Fruit fly (Drosophila melanogaster) whole organism, embryonic: ENCODE results near the gene CG4297.

Experiments
- CG10209 ChIP-seq: fragments of 200-800 bp; sonication (Bioruptor generic); optimal IDR thresholded peaks from 3 replicates; lab custom pipeline; 2017; ENCODE audit warnings: missing biosample characterization, mild to moderate bottlenecking, missing genetic modification characterization, missing genetic modification reagents
- CG10979 ChIP-seq: fragments of 200-800 bp; sonication (Bioruptor generic); optimal IDR thresholded peaks from 2 replicates; lab custom pipeline; 2018; ENCODE audit warnings: missing biosample characterization, mild to moderate bottlenecking, missing genetic modification characterization, moderate library complexity
- CG12155 ChIP-seq: fragments of 200-800 bp; sonication (Bioruptor generic); optimal IDR thresholded peaks from 3 replicates; lab custom pipeline; 2016; ENCODE audit warnings: missing biosample characterization, missing genetic modification characterization
- CG12391 ChIP-seq: fragments of 200-800 bp; sonication (Bioruptor generic); optimal IDR thresholded peaks from 3 replicates; lab custom pipeline; 2018; ENCODE audit warnings: missing biosample characterization, mild to moderate bottlenecking, missing genetic modification characterization, moderate library complexity
- CG13287 ChIP-seq: fragments of 200-800 bp; sonication (Bioruptor generic); IDR thresholded peaks from 2 replicates; pipeline ENCODE4 v1.3.6; 2022; ENCODE audit warnings: missing biosample characterization, missing genetic modification characterization; ENCODE audit not compliant: partially characterized antibody
- CG17568 ChIP-seq: fragments of 200-800 bp; sonication (Bioruptor generic); optimal IDR thresholded peaks from 2 replicates; lab custom pipeline; 2018; ENCODE audit warnings: missing biosample characterization, mild to moderate bottlenecking, missing genetic modification characterization, moderate library complexity
- CG17912 ChIP-seq: fragments of 200-800 bp; sonication (Bioruptor generic); optimal IDR thresholded peaks from 2 replicates; lab custom pipeline; 2018; ENCODE audit warnings: missing biosample characterization, mild to moderate bottlenecking, missing genetic modification characterization
- CG2202 ChIP-seq: fragments of 200-800 bp; sonication (Bioruptor generic); optimal IDR thresholded peaks from 2 replicates; lab custom pipeline; 2018; ENCODE audit warnings: missing biosample characterization, mild to moderate bottlenecking, missing genetic modification characterization
- CG32767 ChIP-seq: fragments of 200-800 bp; sonication (Bioruptor generic); IDR thresholded peaks from 2 replicates; pipeline ENCODE4 v1.3.6; 2022; ENCODE audit warnings: missing biosample characterization, missing genetic modification characterization
- CG5953 ChIP-seq: fragments of 200-800 bp; sonication (Bioruptor generic); IDR thresholded peaks from 2 replicates; pipeline ENCODE4 v1.3.6; 2022; ENCODE audit warnings: missing biosample characterization, missing genetic modification characterization
- CG7745 ChIP-seq: fragments of 200-800 bp; sonication (Bioruptor generic); optimal IDR thresholded peaks from 2 replicates; lab custom pipeline; 2018; ENCODE audit warnings: missing biosample characterization, mild to moderate bottlenecking, missing genetic modification characterization, moderate library complexity
- CG8290 ChIP-seq, 3 experiments: fragments of 200-800 bp; sonication (Bioruptor generic); optimal IDR thresholded peaks; 2 replicates each; lab custom pipeline; 2016 to 2019; ENCODE audit warnings: missing biosample characterization in 3 of 3, missing genetic modification characterization in 3 of 3, mild to moderate bottlenecking in 2 of 3, moderate library complexity in 1 of 3
- CG8765 ChIP-seq: fragments of 200-800 bp; sonication (Bioruptor generic); IDR thresholded peaks from 2 replicates; pipeline ENCODE4 v1.3.6; 2022; ENCODE audit warnings: missing biosample characterization, missing genetic modification characterization
- CG9609 ChIP-seq: fragments of 200-800 bp; sonication (Bioruptor generic); optimal IDR thresholded peaks from 3 replicates; lab custom pipeline; 2016; ENCODE audit warnings: missing biosample characterization, missing genetic modification characterization
- CoRest ChIP-seq: fragments of 200-800 bp; sonication (Bioruptor generic); optimal IDR thresholded peaks from 3 replicates; lab custom pipeline; 2018; ENCODE audit warnings: missing biosample characterization, mild to moderate bottlenecking, missing genetic modification characterization, moderate library complexity
- Gug ChIP-seq: fragments of 200-800 bp; sonication (Bioruptor generic); IDR thresholded peaks from 4 replicates; pipeline ENCODE4 v1.3.6; 2022; ENCODE audit warnings: missing biosample characterization, missing genetic modification characterization
- H2.0 ChIP-seq: fragments of 200-800 bp; sonication (Bioruptor generic); IDR thresholded peaks from 2 replicates; pipeline ENCODE4 v1.3.6; 2022; ENCODE audit warnings: missing biosample characterization, missing genetic modification characterization
- HLH4C ChIP-seq: fragments of 200-800 bp; sonication (Bioruptor generic); IDR thresholded peaks from 3 replicates; pipeline ENCODE4 v1.3.6; 2022; ENCODE audit warnings: missing biosample characterization, missing genetic modification characterization; ENCODE audit not compliant: partially characterized antibody
- Jarid2 ChIP-seq: fragments of 200-800 bp; sonication (Bioruptor generic); optimal IDR thresholded peaks from 3 replicates; lab custom pipeline; 2017; ENCODE audit warnings: mild to moderate bottlenecking, missing biosample characterization, missing genetic modification reagents, missing genetic modification characterization
- Lpt ChIP-seq: fragments of >200 bp; optimal IDR thresholded peaks from 2 replicates; lab custom pipeline; 2018; ENCODE audit warnings: missing biosample characterization, missing genetic modification characterization
- Mrtf ChIP-seq: fragments of 200-800 bp; sonication (Bioruptor generic); IDR thresholded peaks from 3 replicates; pipeline ENCODE4 v1.3.6; 2022; ENCODE audit warnings: missing biosample characterization, missing genetic modification characterization
- NC2α ChIP-seq: fragments of 200-800 bp; sonication (Bioruptor generic); optimal IDR thresholded peaks from 2 replicates; lab custom pipeline; 2016; ENCODE audit warnings: missing biosample characterization, missing genetic modification characterization
- Opbp ChIP-seq: fragments of 200-800 bp; sonication (Bioruptor generic); IDR thresholded peaks from 3 replicates; pipeline ENCODE4 v1.3.6; 2022; ENCODE audit warnings: missing biosample characterization, missing genetic modification characterization; ENCODE audit not compliant: partially characterized antibody
- Rfx ChIP-seq: fragments of 200-800 bp; sonication (Bioruptor generic); IDR thresholded peaks from 2 replicates; pipeline ENCODE4 v1.3.6; 2022; ENCODE audit warnings: missing biosample characterization, missing genetic modification characterization
- Sin3A ChIP-seq: fragments of >200 bp; optimal IDR thresholded peaks from 2 replicates; lab custom pipeline; 2018
- Sry-β ChIP-seq: fragments of 200-800 bp; sonication (Bioruptor generic); optimal IDR thresholded peaks from 2 replicates; lab custom pipeline; 2018; ENCODE audit warnings: missing biosample characterization, mild to moderate bottlenecking, missing genetic modification characterization, moderate library complexity
- Usf ChIP-seq: fragments of 200-800 bp; sonication (Bioruptor generic); optimal IDR thresholded peaks from 2 replicates; lab custom pipeline; 2017; ENCODE audit warnings: missing genotype, missing biosample characterization, missing genetic modification characterization
- ac ChIP-seq: fragments of 200-800 bp; sonication (Bioruptor generic); optimal IDR thresholded peaks from 3 replicates; lab custom pipeline; 2017; ENCODE audit warnings: missing biosample characterization, mild to moderate bottlenecking, missing genetic modification characterization
- chinmo ChIP-seq: fragments of 200-800 bp; sonication (Bioruptor generic); IDR thresholded peaks from 4 replicates; pipeline ENCODE4 v1.3.6; 2022; ENCODE audit warnings: missing biosample characterization, missing genetic modification characterization; ENCODE audit not compliant: partially characterized antibody
- crc ChIP-seq: fragments of 200-800 bp; sonication (Bioruptor generic); optimal IDR thresholded peaks from 2 replicates; lab custom pipeline; 2016; ENCODE audit warnings: missing biosample characterization, missing genetic modification characterization
- cwo ChIP-seq: fragments of 200-800 bp; sonication (Bioruptor generic); optimal IDR thresholded peaks from 3 replicates; lab custom pipeline; 2017; ENCODE audit warnings: missing biosample characterization, missing genetic modification characterization, mild to moderate bottlenecking, moderate library complexity, missing genetic modification reagents
- dm ChIP-seq: fragments of 200-800 bp; sonication (Bioruptor generic); optimal IDR thresholded peaks from 3 replicates; lab custom pipeline; 2016; ENCODE audit warnings: missing biosample characterization, missing genetic modification characterization
- dmrt99B ChIP-seq: fragments of 200-800 bp; sonication (Bioruptor generic); optimal IDR thresholded peaks from 2 replicates; lab custom pipeline; 2018; ENCODE audit warnings: missing biosample characterization, mild to moderate bottlenecking, missing genetic modification characterization, moderate library complexity
- fd3F ChIP-seq: fragments of 200-800 bp; sonication (Bioruptor generic); optimal IDR thresholded peaks from 2 replicates; lab custom pipeline; 2018; ENCODE audit warnings: missing biosample characterization, mild to moderate bottlenecking, missing genetic modification characterization, moderate library complexity
- fu2 ChIP-seq: fragments of 200-800 bp; sonication (Bioruptor generic); optimal IDR thresholded peaks from 2 replicates; lab custom pipeline; 2016; ENCODE audit warnings: missing biosample characterization, missing genetic modification characterization
- gce ChIP-seq: fragments of 200-800 bp; sonication (Bioruptor generic); IDR thresholded peaks from 3 replicates; pipeline ENCODE4 v1.3.6; 2022; ENCODE audit warnings: missing biosample characterization, missing genetic modification characterization
- ind ChIP-seq: fragments of 200-800 bp; sonication (Bioruptor generic); optimal IDR thresholded peaks from 3 replicates; lab custom pipeline; 2016; ENCODE audit warnings: missing biosample characterization, missing genetic modification characterization
- kni ChIP-seq: fragments of 200-800 bp; sonication (Bioruptor generic); optimal IDR thresholded peaks from 3 replicates; lab custom pipeline; 2017; ENCODE audit warnings: mild to moderate bottlenecking, missing biosample characterization, missing genetic modification reagents, missing genetic modification characterization
- lov ChIP-seq, 2 experiments: fragments of 200-800 bp in 1 of 2; fragments of >200 bp in 1 of 2; sonication (Bioruptor generic) in 1 of 2; IDR thresholded peaks in 1 of 2; optimal IDR thresholded peaks in 1 of 2; 2 replicates in 1 of 2; 3 replicates in 1 of 2; pipeline versions ENCODE4 v1.3.6 to Lab custom; 2017 to 2022; ENCODE audit warnings: missing biosample characterization in 1 of 2, missing genetic modification characterization in 1 of 2
- luna ChIP-seq: fragments of 200-800 bp; sonication (Bioruptor generic); optimal IDR thresholded peaks from 2 replicates; lab custom pipeline; 2016; ENCODE audit warnings: missing biosample characterization, missing genetic modification characterization
- mam ChIP-seq: fragments of 200-800 bp; sonication (Bioruptor generic); optimal IDR thresholded peaks from 3 replicates; lab custom pipeline; 2016; ENCODE audit warnings: missing biosample characterization, missing genetic modification characterization
- pan ChIP-seq, 4 experiments: fragments of >200 bp in 3 of 4; fragments of 200-800 bp in 1 of 4; sonication (Bioruptor generic) in 1 of 4; optimal IDR thresholded peaks in 3 of 4; IDR thresholded peaks in 1 of 4; 2 replicates each; pipeline versions ENCODE4 v1.3.6 to Lab custom; 2017 to 2022; ENCODE audit warnings: missing biosample characterization in 2 of 4, missing genetic modification characterization in 2 of 4, mixed read lengths in 1 of 4
- pfk ChIP-seq: fragments of 200-800 bp; sonication (Bioruptor generic); optimal IDR thresholded peaks from 2 replicates; lab custom pipeline; 2018; ENCODE audit warnings: missing biosample characterization, mild to moderate bottlenecking, missing genetic modification characterization, moderate library complexity
- repo ChIP-seq: fragments of 200-800 bp; sonication (Bioruptor generic); optimal IDR thresholded peaks from 2 replicates; lab custom pipeline; 2016; ENCODE audit warnings: missing biosample characterization, missing genetic modification characterization
- schlank ChIP-seq: fragments of 200-800 bp; sonication (Bioruptor generic); optimal IDR thresholded peaks from 2 replicates; lab custom pipeline; 2018; ENCODE audit warnings: missing biosample characterization, mild to moderate bottlenecking, missing genetic modification characterization
- sd ChIP-seq: fragments of 200-800 bp; sonication (Bioruptor generic); optimal IDR thresholded peaks from 3 replicates; lab custom pipeline; 2018; ENCODE audit warnings: missing biosample characterization, mild to moderate bottlenecking, missing genetic modification characterization, moderate library complexity
- slp2 ChIP-seq: fragments of 200-800 bp; sonication (Bioruptor generic); optimal IDR thresholded peaks from 2 replicates; lab custom pipeline; 2016; ENCODE audit warnings: missing biosample characterization, missing genetic modification characterization
- vfl ChIP-seq: fragments of 200-800 bp; sonication (Bioruptor generic); optimal IDR thresholded peaks from 2 replicates; lab custom pipeline; 2016; ENCODE audit warnings: missing biosample characterization, missing genetic modification characterization
- yki ChIP-seq: fragments of >200 bp; optimal IDR thresholded peaks from 3 replicates; lab custom pipeline; 2018

The CG4297 gene

dm6 chr2L:485825-486240, 13.8 kb upstream of the CG4297 start (continued):
- TF ChIP-seq CoRest (tag; lab: Kevin White, UChicago) (peak; percentile 60), HLH4C (no peak), dmrt99B (tag; lab: Kevin White, UChicago) (peak; percentile 84), ind (GFP tag; lab: Kevin White, UChicago) (peak; percentile 36), slp2 (peak; percentile 74), yki (lab: Kevin White, UChicago) (no peak), H2.0 (GFP tag; lab: Robert Waterston, UW) (peak; percentile 49), Mrtf (peak; percentile 62; the same call in 1 of the 3 replicates), pan (optimal IDR thresholded peaks at IDR 0.05; lab: Kevin White, UChicago) (no peak), pan (GFP tag; optimal IDR thresholded peaks at IDR 0.05 in 1 of 2, IDR thresholded peaks at IDR 0.05 in 1 of 2) (peak in 1 of 2 experiments; percentile 81), CG17568 (GFP tag; lab: Kevin White, UChicago) (peak; percentile 96), gce (GFP tag; lab: Robert Waterston, UW) (peak; percentile 95), sd (tag; lab: Kevin White, UChicago) (peak; percentile 82), schlank (tag; lab: Kevin White, UChicago) (peak; percentile 91), CG5953 (GFP tag; lab: Robert Waterston, UW) (peak; percentile 90), CG13287 (GFP tag; lab: Robert Waterston, UW) (no peak), CG10209 (GFP tag; lab: Kevin White, UChicago) (peak; percentile 94), CG8290 (GFP tag; optimal IDR thresholded peaks at IDR 0.05; lab: Kevin White, UChicago) (peak; percentile 88), CG8290 (tag; optimal IDR thresholded peaks at IDR 0.05; lab: Kevin White, UChicago) (peak; percentile 96), Usf (GFP tag; lab: Kevin White, UChicago) (peak; percentile 45), mam (peak; percentile 63), Jarid2 (GFP tag; lab: Kevin White, UChicago) (peak; percentile 73), fd3F (peak; percentile 58), CG9609 (GFP tag; lab: Kevin White, UChicago) (peak; percentile 86), crc (peak; percentile 53), cwo (peak; percentile 79), kni (GFP tag; lab: Kevin White, UChicago) (peak; percentile 99), dm (peak; percentile 73), CG10979 (peak; percentile 52), NC2α (GFP tag; lab: Kevin White, UChicago) (peak; percentile 86), Gug (GFP tag; lab: Robert Waterston, UW) (peak; percentile 23; the same call in 1 of the 4 replicates), luna (GFP tag; lab: Kevin White, UChicago) (peak; percentile 42), pfk (GFP tag; lab: Kevin White, UChicago) (peak; percentile 83), repo (GFP tag; lab: Kevin White, UChicago) (peak; percentile 79), CG8765 (GFP tag; lab: Robert Waterston, UW) (no peak), Rfx (peak; percentile 77), chinmo (0 out of 4 replicates have a peak, but pooled peaks have one; percentile 27), fu2 (GFP tag; lab: Kevin White, UChicago) (peak; percentile 63), Sin3A (lab: Kevin White, UChicago) (no peak), lov (optimal IDR thresholded peaks at IDR 0.05; lab: Kevin White, UChicago) (no peak), lov (GFP tag; IDR thresholded peaks at IDR 0.05; lab: Robert Waterston, UW) (peak; percentile 87), Sry-β (GFP tag; lab: Kevin White, UChicago) (peak; percentile 70), vfl (GFP tag; lab: Kevin White, UChicago) (peak; percentile 24), CG32767 (GFP tag; lab: Robert Waterston, UW) (peak; percentile 46), CG12155 (GFP tag; lab: Kevin White, UChicago) (peak; percentile 62), Lpt (GFP tag; lab: Kevin White, UChicago) (no peak), Opbp (GFP tag; lab: Robert Waterston, UW) (no peak), ac (GFP tag; lab: Kevin White, UChicago) (peak; percentile 81), CG2202 (tag; lab: Kevin White, UChicago) (peak; percentile 94), CG7745 (peak; percentile 81), CG17912 (peak; percentile 98), CG12391 (tag; lab: Kevin White, UChicago) (peak; percentile 65)
